Worm (Caenorhabditis elegans): ENCODE measurements around the gene asp-5.

DNA sequence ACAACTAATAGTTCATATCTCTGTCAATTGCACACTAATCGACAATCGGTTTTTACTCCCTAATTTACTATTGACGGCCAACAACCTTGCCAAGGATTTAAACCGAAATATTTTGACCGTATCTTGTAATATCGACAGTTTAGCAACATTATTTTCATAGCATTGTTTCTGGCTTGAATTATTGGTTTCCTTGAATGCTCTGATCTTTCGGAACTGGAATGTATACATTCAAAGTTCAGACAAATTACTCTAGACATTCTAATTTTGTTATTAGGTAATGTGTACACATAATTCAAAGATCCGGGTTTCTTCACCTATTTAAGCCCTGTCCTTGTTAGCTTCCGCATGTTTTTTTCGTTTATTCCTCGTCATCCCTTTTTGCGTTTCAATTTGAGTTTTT, 8.2 kb upstream of the asp-5 start, which contains the start of gene C16D9.9:
- no peak for TF ChIP-seq ztf-11 (tag; optimal IDR thresholded peaks at IDR 0.05)
- TF ChIP-seq nhr-11 (tag; optimal IDR thresholded peaks at IDR 0.05): no peak
- no peak for TF ChIP-seq snpc-4 (tag; optimal IDR thresholded peaks at IDR 0.05)
- no peak for TF ChIP-seq lsy-2 (tag; optimal IDR thresholded peaks at IDR 0.05)
- no peak for TF ChIP-seq pqm-1 (tag; optimal IDR thresholded peaks at IDR 0.05)
- no peak for TF ChIP-seq lin-15B (tag; optimal IDR thresholded peaks at IDR 0.05)
- no peak for TF ChIP-seq nhr-41 (GFP tag; IDR thresholded peaks at IDR 0.05)
